Fruit fly (Drosophila melanogaster) whole organism, embryonic: ENCODE measurements around the gene MICU3.

Experiments used
- ATbp ChIP-seq: fragments of 200-800 bp; sonication (Bioruptor generic); optimal IDR thresholded peaks from 2 replicates; lab custom pipeline; 2017; ENCODE audit warnings: missing biosample characterization, mild to moderate bottlenecking, missing genetic modification characterization, missing genetic modification reagents
- Asciz ChIP-seq: fragments of 200-800 bp; sonication (Bioruptor generic); optimal IDR thresholded peaks from 2 replicates; lab custom pipeline; 2017; ENCODE audit warnings: missing biosample characterization, mild to moderate bottlenecking, missing genetic modification characterization, missing genetic modification reagents
- Bteb2 ChIP-seq: fragments of 200-800 bp; sonication (Bioruptor generic); optimal IDR thresholded peaks from 2 replicates; lab custom pipeline; 2016; ENCODE audit warnings: missing biosample characterization, missing genetic modification characterization
- CG10431 ChIP-seq: fragments of 200-800 bp; sonication (Bioruptor generic); optimal IDR thresholded peaks from 3 replicates; lab custom pipeline; 2018; ENCODE audit warnings: missing biosample characterization, mild to moderate bottlenecking, missing genetic modification characterization
- CG10543 ChIP-seq: fragments of 200-800 bp; sonication (Bioruptor generic); optimal IDR thresholded peaks from 3 replicates; lab custom pipeline; 2017; ENCODE audit warnings: missing biosample characterization, mild to moderate bottlenecking, missing genetic modification characterization, moderate library complexity
- CG11093 ChIP-seq: fragments of 200-800 bp; sonication (Bioruptor generic); IDR thresholded peaks from 3 replicates; pipeline ENCODE4 v1.3.6; 2022; ENCODE audit warnings: missing biosample characterization, missing genetic modification characterization
- CG11504 ChIP-seq: fragments of 200-800 bp; sonication (Bioruptor generic); optimal IDR thresholded peaks from 3 replicates; lab custom pipeline; 2019; ENCODE audit warnings: missing biosample characterization, mild to moderate bottlenecking, missing genetic modification characterization, moderate library complexity
- CG12155 ChIP-seq: fragments of 200-800 bp; sonication (Bioruptor generic); optimal IDR thresholded peaks from 3 replicates; lab custom pipeline; 2016; ENCODE audit warnings: missing biosample characterization, missing genetic modification characterization
- CG12219 ChIP-seq: fragments of 200-800 bp; sonication (Bioruptor generic); optimal IDR thresholded peaks from 3 replicates; lab custom pipeline; 2018; ENCODE audit warnings: missing biosample characterization, mild to moderate bottlenecking, missing genetic modification characterization
- CG12299 ChIP-seq: fragments of 200-800 bp; sonication (Bioruptor generic); optimal IDR thresholded peaks from 2 replicates; lab custom pipeline; 2018; ENCODE audit warnings: missing biosample characterization, mild to moderate bottlenecking, missing genetic modification characterization
- CG15269 ChIP-seq: fragments of 200-800 bp; sonication (Bioruptor generic); optimal IDR thresholded peaks from 2 replicates; lab custom pipeline; 2018; ENCODE audit warnings: missing biosample characterization, mild to moderate bottlenecking, missing genetic modification characterization, moderate library complexity
- CG17385 ChIP-seq: fragments of 200-800 bp; sonication (Bioruptor generic); optimal IDR thresholded peaks from 3 replicates; lab custom pipeline; 2018; ENCODE audit warnings: missing biosample characterization, mild to moderate bottlenecking, missing genetic modification characterization
- CG1792 ChIP-seq: fragments of 200-800 bp; sonication (Bioruptor generic); optimal IDR thresholded peaks from 2 replicates; lab custom pipeline; 2016; ENCODE audit warnings: missing biosample characterization, missing genetic modification characterization
- CG2875 ChIP-seq: fragments of 200-800 bp; sonication (Bioruptor generic); optimal IDR thresholded peaks from 2 replicates; lab custom pipeline; 2017; ENCODE audit warnings: missing biosample characterization, mild to moderate bottlenecking, missing genetic modification characterization, missing genetic modification reagents
- CG33557 ChIP-seq: fragments of 200-800 bp; sonication (Bioruptor generic); optimal IDR thresholded peaks from 2 replicates; lab custom pipeline; 2019; ENCODE audit warnings: missing biosample characterization, mild to moderate bottlenecking, missing genetic modification characterization, moderate library complexity
- CG34422 ChIP-seq: fragments of 200-800 bp; sonication (Bioruptor generic); IDR thresholded peaks from 3 replicates; pipeline ENCODE4 v1.3.6; 2022; ENCODE audit warnings: missing biosample characterization, missing genetic modification characterization
- CG4820 ChIP-seq: fragments of 200-800 bp; sonication (Bioruptor generic); optimal IDR thresholded peaks from 3 replicates; lab custom pipeline; 2016; ENCODE audit warnings: missing biosample characterization, missing genetic modification characterization
- CG6683 ChIP-seq: fragments of 200-800 bp; sonication (Bioruptor generic); optimal IDR thresholded peaks from 2 replicates; lab custom pipeline; 2017; ENCODE audit warnings: missing biosample characterization, mild to moderate bottlenecking, missing genetic modification characterization, missing genetic modification reagents
- CG6765 ChIP-seq: fragments of 200-800 bp; sonication (Bioruptor generic); optimal IDR thresholded peaks from 3 replicates; lab custom pipeline; 2017; ENCODE audit warnings: missing biosample characterization, mild to moderate bottlenecking, missing genetic modification characterization
- CG7357 ChIP-seq: fragments of 200-800 bp; sonication (Bioruptor generic); IDR thresholded peaks from 3 replicates; pipeline ENCODE4 v1.3.6; 2022; ENCODE audit warnings: missing biosample characterization, missing genetic modification characterization
- CG7372 ChIP-seq: fragments of 200-800 bp; sonication (Bioruptor generic); IDR thresholded peaks from 2 replicates; pipeline ENCODE4 v1.3.6; 2022; ENCODE audit warnings: missing biosample characterization, missing genetic modification characterization
- CG7786 ChIP-seq: fragments of 200-800 bp; sonication (Bioruptor generic); optimal IDR thresholded peaks from 2 replicates; lab custom pipeline; 2016; ENCODE audit warnings: missing biosample characterization, missing genetic modification characterization
- CoRest ChIP-seq: fragments of 200-800 bp; sonication (Bioruptor generic); optimal IDR thresholded peaks from 3 replicates; lab custom pipeline; 2018; ENCODE audit warnings: missing biosample characterization, mild to moderate bottlenecking, missing genetic modification characterization, moderate library complexity
- Eip74EF ChIP-seq, 2 experiments: fragments of 200-800 bp in 1 of 2; fragments of >200 bp in 1 of 2; sonication (Bioruptor generic) in 1 of 2; optimal IDR thresholded peaks; 2 replicates each; lab custom pipeline; 2017 to 2019; ENCODE audit warnings: missing biosample characterization in 2 of 2, missing genetic modification characterization in 2 of 2, mild to moderate bottlenecking in 1 of 2, moderate library complexity in 1 of 2
- Fer2 ChIP-seq: fragments of 200-800 bp; sonication (Bioruptor generic); optimal IDR thresholded peaks from 2 replicates; lab custom pipeline; 2018; ENCODE audit warnings: missing biosample characterization, mild to moderate bottlenecking, missing genetic modification characterization, moderate library complexity
- Nf-YB ChIP-seq: fragments of 200-800 bp; sonication (Bioruptor generic); optimal IDR thresholded peaks from 3 replicates; lab custom pipeline; 2019; ENCODE audit warnings: missing biosample characterization, mild to moderate bottlenecking, missing genetic modification characterization, moderate library complexity
- Nf-YC ChIP-seq: fragments of 200-800 bp; optimal IDR thresholded peaks from 3 replicates; lab custom pipeline; 2019; ENCODE audit warnings: missing biosample characterization, mild to moderate bottlenecking, missing genetic modification characterization, moderate library complexity
- Pdp1 ChIP-seq, 2 experiments: fragments of 200-800 bp; sonication (Bioruptor generic); optimal IDR thresholded peaks; 3 replicates each; lab custom pipeline; 2016; ENCODE audit warnings: missing biosample characterization in 2 of 2, missing genetic modification characterization in 2 of 2, mild to moderate bottlenecking in 1 of 2, moderate library complexity in 1 of 2
- Rfx ChIP-seq: fragments of 200-800 bp; sonication (Bioruptor generic); IDR thresholded peaks from 2 replicates; pipeline ENCODE4 v1.3.6; 2022; ENCODE audit warnings: missing biosample characterization, missing genetic modification characterization
- Xrp1 ChIP-seq: fragments of 200-800 bp; sonication (Bioruptor generic); IDR thresholded peaks from 2 replicates; pipeline ENCODE4 v1.3.6; 2022; ENCODE audit warnings: missing biosample characterization, missing genetic modification characterization
- ab ChIP-seq: fragments of 200-800 bp; sonication (Bioruptor generic); optimal IDR thresholded peaks from 2 replicates; lab custom pipeline; 2016; ENCODE audit warnings: missing biosample characterization, missing genetic modification characterization
- bab2 ChIP-seq: fragments of 200-800 bp; sonication (Bioruptor generic); optimal IDR thresholded peaks from 2 replicates; lab custom pipeline; 2016; ENCODE audit warnings: missing biosample characterization, missing genetic modification characterization
- bcd ChIP-seq: fragments of 200-800 bp; sonication (Bioruptor generic); optimal IDR thresholded peaks from 2 replicates; lab custom pipeline; 2017; ENCODE audit warnings: missing biosample characterization, mild to moderate bottlenecking, missing genetic modification characterization
- cato ChIP-seq: fragments of 200-800 bp; sonication (Bioruptor generic); optimal IDR thresholded peaks from 2 replicates; lab custom pipeline; 2016; ENCODE audit warnings: missing biosample characterization, missing genetic modification characterization, borderline replicate concordance
- cwo ChIP-seq: fragments of 200-800 bp; sonication (Bioruptor generic); optimal IDR thresholded peaks from 3 replicates; lab custom pipeline; 2017; ENCODE audit warnings: missing biosample characterization, missing genetic modification characterization, mild to moderate bottlenecking, moderate library complexity, missing genetic modification reagents
- emc ChIP-seq: fragments of 200-800 bp; sonication (Bioruptor generic); optimal IDR thresholded peaks from 2 replicates; lab custom pipeline; 2016; ENCODE audit warnings: missing biosample characterization, missing genetic modification characterization
- gro ChIP-seq: fragments of 200-800 bp; sonication (Bioruptor generic); optimal IDR thresholded peaks from 2 replicates; lab custom pipeline; 2016; ENCODE audit warnings: missing biosample characterization, missing genetic modification characterization
- lov ChIP-seq, 2 experiments: fragments of 200-800 bp in 1 of 2; fragments of >200 bp in 1 of 2; sonication (Bioruptor generic) in 1 of 2; IDR thresholded peaks in 1 of 2; optimal IDR thresholded peaks in 1 of 2; 2 replicates in 1 of 2; 3 replicates in 1 of 2; pipeline versions ENCODE4 v1.3.6 to Lab custom; 2017 to 2022; ENCODE audit warnings: missing biosample characterization in 1 of 2, missing genetic modification characterization in 1 of 2
- luna ChIP-seq: fragments of 200-800 bp; sonication (Bioruptor generic); optimal IDR thresholded peaks from 2 replicates; lab custom pipeline; 2016; ENCODE audit warnings: missing biosample characterization, missing genetic modification characterization
- p53 ChIP-seq: fragments of 200-800 bp; sonication (Bioruptor generic); optimal IDR thresholded peaks from 2 replicates; lab custom pipeline; 2016; ENCODE audit warnings: missing biosample characterization, missing genetic modification characterization
- pnt ChIP-seq: fragments of 200-800 bp; sonication (Bioruptor generic); optimal IDR thresholded peaks from 3 replicates; lab custom pipeline; 2016; ENCODE audit warnings: missing biosample characterization, missing genetic modification characterization
- psq ChIP-seq: fragments of 200-800 bp; sonication (Bioruptor generic); optimal IDR thresholded peaks from 2 replicates; lab custom pipeline; 2017; ENCODE audit warnings: missing biosample characterization, missing genetic modification characterization
- scrt ChIP-seq: fragments of 200-800 bp; sonication (Bioruptor generic); optimal IDR thresholded peaks from 2 replicates; lab custom pipeline; 2018; ENCODE audit warnings: missing biosample characterization, mild to moderate bottlenecking, missing genetic modification characterization, moderate library complexity
- sd ChIP-seq: fragments of 200-800 bp; sonication (Bioruptor generic); optimal IDR thresholded peaks from 3 replicates; lab custom pipeline; 2018; ENCODE audit warnings: missing biosample characterization, mild to moderate bottlenecking, missing genetic modification characterization, moderate library complexity
- sna ChIP-seq: fragments of 200-800 bp; sonication (Bioruptor generic); IDR thresholded peaks from 2 replicates; pipeline ENCODE4 v1.3.6; 2022; ENCODE audit warnings: missing biosample characterization, missing genetic modification characterization; ENCODE audit not compliant: partially characterized antibody
- tin ChIP-seq: fragments of 200-800 bp; sonication (Bioruptor generic); optimal IDR thresholded peaks from 3 replicates; lab custom pipeline; 2016; ENCODE audit warnings: missing biosample characterization, missing genetic modification characterization
- wek ChIP-seq: fragments of 200-800 bp; sonication (Bioruptor generic); optimal IDR thresholded peaks from 3 replicates; lab custom pipeline; 2018; ENCODE audit warnings: missing biosample characterization, mild to moderate bottlenecking, missing genetic modification characterization, moderate library complexity
- yki ChIP-seq: fragments of >200 bp; optimal IDR thresholded peaks from 3 replicates; lab custom pipeline; 2018
- zen ChIP-seq: fragments of 200-800 bp; sonication (Bioruptor generic); optimal IDR thresholded peaks from 3 replicates; lab custom pipeline; 2018; ENCODE audit warnings: missing biosample characterization, mild to moderate bottlenecking, missing genetic modification characterization, moderate library complexity

The MICU3 gene

DNA sequence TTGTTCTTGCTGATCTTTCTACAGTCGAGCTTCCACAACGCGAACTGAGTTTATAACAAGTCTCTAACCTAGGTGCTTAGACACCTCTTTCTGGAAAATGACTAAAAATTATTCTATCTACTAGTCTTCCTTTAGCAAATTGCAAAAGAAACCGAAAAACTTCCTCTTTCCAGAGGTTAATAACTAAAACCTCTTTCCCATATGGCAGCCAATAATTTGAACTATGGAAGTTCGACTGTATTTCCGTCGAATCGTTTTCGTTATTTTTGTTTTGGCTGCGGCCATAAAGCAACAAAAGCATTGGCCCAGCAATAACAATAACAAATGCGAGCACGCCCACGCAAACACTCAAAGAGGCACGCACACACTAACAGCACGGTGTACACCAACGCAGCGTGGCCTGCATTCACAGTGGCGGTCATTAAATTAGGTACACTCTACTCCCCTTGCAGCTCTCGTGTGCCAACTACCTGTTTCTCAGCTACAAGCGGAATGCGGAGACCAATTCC is 33.4 kb downstream of the MICU3 start (continued):
- no peak for TF ChIP-seq luna
- peak; percentile 1 for TF ChIP-seq Fer2 (tag; lab: Kevin White, UChicago)
- TF ChIP-seq CG11504 (tag; lab: Kevin White, UChicago), result peak; percentile 71
- peak; percentile 58 for TF ChIP-seq scrt (GFP tag; lab: Kevin White, UChicago)
- TF ChIP-seq CG6683 (GFP tag; lab: Kevin White, UChicago), result peak; percentile 12
- 0 out of 3 replicates have a peak, but pooled peaks have one; percentile 29 for TF ChIP-seq CG11093
- no peak for TF ChIP-seq yki (lab: Kevin White, UChicago)
- TF ChIP-seq CG34422 (GFP tag; lab: Robert Waterston, UW), result peak; percentile 30; the same call in 1 of the 3 replicates
- TF ChIP-seq CG12299 (tag; lab: Kevin White, UChicago), result peak; percentile 44
- peak; percentile 75 for TF ChIP-seq CG15269 (tag; lab: Kevin White, UChicago)
- peak; percentile 38 for TF ChIP-seq Nf-YB (GFP tag; lab: Kevin White, UChicago)
- TF ChIP-seq emc (GFP tag; lab: Kevin White, UChicago), result no peak
- TF ChIP-seq sd (tag; lab: Kevin White, UChicago), result peak; percentile 39
- peak; percentile 24 for TF ChIP-seq CG12219 (GFP tag; lab: Kevin White, UChicago)
- peak; percentile 35; the same call in 1 of the 2 replicates for TF ChIP-seq Xrp1 (GFP tag; lab: Robert Waterston, UW)
- TF ChIP-seq Eip74EF (GFP tag; optimal IDR thresholded peaks at IDR 0.05; lab: Kevin White, UChicago), result peak in 1 of 2 experiments; percentile 71
- peak; percentile 9 for TF ChIP-seq CG12155
- TF ChIP-seq lov (optimal IDR thresholded peaks at IDR 0.05; lab: Kevin White, UChicago), result no peak
- 0 out of 3 replicates have a peak, but pooled peaks have one; percentile 55 for TF ChIP-seq lov (GFP tag; IDR thresholded peaks at IDR 0.05; lab: Robert Waterston, UW)
- TF ChIP-seq Nf-YC (tag; lab: Kevin White, UChicago), result peak; percentile 68
- TF ChIP-seq CoRest (tag; lab: Kevin White, UChicago), result peak; percentile 63
- no peak for TF ChIP-seq ab (GFP tag; lab: Kevin White, UChicago)
- peak; percentile 1 for TF ChIP-seq pnt (GFP tag; lab: Kevin White, UChicago)
- TF ChIP-seq Rfx (GFP tag; lab: Robert Waterston, UW), result peak; percentile 58
- TF ChIP-seq CG17385 (GFP tag; lab: Kevin White, UChicago), result peak; percentile 73
- peak; percentile 54 for TF ChIP-seq ATbp
- no peak for TF ChIP-seq psq (GFP tag; lab: Kevin White, UChicago)
- peak; percentile 29 for TF ChIP-seq bab2 (GFP tag; lab: Kevin White, UChicago)
- TF ChIP-seq cato (GFP tag; lab: Kevin White, UChicago), result no peak
- TF ChIP-seq CG2875 (GFP tag; lab: Kevin White, UChicago), result peak; percentile 7
- TF ChIP-seq tin (GFP tag; lab: Kevin White, UChicago), result peak; percentile 21
- no peak for TF ChIP-seq CG7357 (GFP tag; lab: Robert Waterston, UW)
- TF ChIP-seq CG4820 (GFP tag; lab: Kevin White, UChicago), result peak; percentile 37
- TF ChIP-seq CG33557, result no peak
- peak in 1 of 2 experiments; percentile 35 for TF ChIP-seq Pdp1 (GFP tag; optimal IDR thresholded peaks at IDR 0.05; lab: Kevin White, UChicago)
- peak; percentile 55; the same call in 1 of the 2 replicates for TF ChIP-seq CG7372 (GFP tag; lab: Robert Waterston, UW)
- TF ChIP-seq zen (tag; lab: Kevin White, UChicago), result no peak
- TF ChIP-seq CG10431 (GFP tag; lab: Kevin White, UChicago), result peak; percentile 60
- TF ChIP-seq wek (GFP tag; lab: Kevin White, UChicago), result peak; percentile 0
- TF ChIP-seq CG10543 (GFP tag; lab: Kevin White, UChicago), result peak; percentile 74
- TF ChIP-seq gro (GFP tag; lab: Kevin White, UChicago), result peak; percentile 22
- peak; percentile 43 for TF ChIP-seq CG7786 (GFP tag; lab: Kevin White, UChicago)
- no peak for TF ChIP-seq Bteb2 (GFP tag; lab: Kevin White, UChicago)
- no peak for TF ChIP-seq p53
- peak; percentile 66 for TF ChIP-seq bcd (GFP tag; lab: Kevin White, UChicago)
- TF ChIP-seq sna (GFP tag; lab: Robert Waterston, UW), result no peak
- TF ChIP-seq CG1792 (GFP tag; lab: Kevin White, UChicago), result no peak
- peak; percentile 66 for TF ChIP-seq CG6765 (GFP tag; lab: Kevin White, UChicago)
- peak; percentile 61 for TF ChIP-seq Asciz
- peak; percentile 56 for TF ChIP-seq cwo (GFP tag; lab: Kevin White, UChicago)
